Fruit fly (Drosophila melanogaster) whole organism, prepupa: ENCODE results near the gene Pebp1.
A peak's percentile ranks its signal among the peaks of the same experiment; 100 is the strongest.

ENCODE experiments used
- Blimp-1 ChIP-seq: fragments of 200-800 bp; sonication (Bioruptor generic); optimal IDR thresholded peaks from 3 replicates; lab custom pipeline; 2017; ENCODE audit warnings: missing biosample characterization, missing genetic modification characterization, mild to moderate bottlenecking, moderate library complexity, missing genetic modification reagents
- CG10631 ChIP-seq: fragments of 200-800 bp; sonication (Bioruptor generic); optimal IDR thresholded peaks from 2 replicates; lab custom pipeline; 2016; ENCODE audit warnings: missing biosample characterization, missing genetic modification characterization
- CG10669 ChIP-seq: fragments of 200-800 bp; sonication (Bioruptor generic); optimal IDR thresholded peaks from 3 replicates; lab custom pipeline; 2018; ENCODE audit warnings: missing biosample characterization, mild to moderate bottlenecking, missing genetic modification characterization, moderate library complexity
- CG11294 ChIP-seq: fragments of 200-800 bp; sonication (Bioruptor generic); IDR thresholded peaks from 2 replicates; pipeline ENCODE4 v1.3.6; 2022; ENCODE audit warnings: missing biosample characterization, missing genetic modification characterization
- CG11762 ChIP-seq: fragments of 200-800 bp; sonication (Bioruptor generic); optimal IDR thresholded peaks from 3 replicates; lab custom pipeline; 2016; ENCODE audit warnings: missing biosample characterization, missing genetic modification characterization; ENCODE audit not compliant: insufficient read depth
- CG11902 ChIP-seq: fragments of 200-800 bp; sonication (Bioruptor generic); optimal IDR thresholded peaks from 3 replicates; lab custom pipeline; 2016; ENCODE audit warnings: missing biosample characterization, missing genetic modification characterization
- CG15336 ChIP-seq: fragments of 200-800 bp; sonication (Bioruptor generic); IDR thresholded peaks from 2 replicates; pipeline ENCODE4 v1.3.6; 2022; ENCODE audit warnings: missing biosample characterization, missing genetic modification characterization
- CG1621 ChIP-seq: fragments of 200-800 bp; sonication (Bioruptor generic); optimal IDR thresholded peaks from 3 replicates; lab custom pipeline; 2018; ENCODE audit warnings: missing biosample characterization, mild to moderate bottlenecking, missing genetic modification characterization
- CG16779 ChIP-seq: fragments of 200-800 bp; sonication (Bioruptor generic); optimal IDR thresholded peaks from 3 replicates; lab custom pipeline; 2017; ENCODE audit warnings: missing biosample characterization, mild to moderate bottlenecking, missing genetic modification characterization
- CG3032 ChIP-seq: fragments of 200-800 bp; optimal IDR thresholded peaks from 2 replicates; lab custom pipeline; 2019; ENCODE audit warnings: missing biosample characterization, mild to moderate bottlenecking, missing genetic modification characterization, moderate library complexity
- CG31627 ChIP-seq: fragments of 200-800 bp; sonication (Bioruptor generic); optimal IDR thresholded peaks from 3 replicates; lab custom pipeline; 2016; ENCODE audit warnings: missing biosample characterization, missing genetic modification characterization
- CG4318 ChIP-seq: fragments of 200-800 bp; sonication (Bioruptor generic); optimal IDR thresholded peaks from 3 replicates; lab custom pipeline; 2017; ENCODE audit warnings: missing biosample characterization, mild to moderate bottlenecking, missing genetic modification characterization
- CG6163 ChIP-seq: fragments of 200-800 bp; sonication (Bioruptor generic); IDR thresholded peaks from 3 replicates; pipeline ENCODE4 v1.3.6; 2022; ENCODE audit warnings: missing biosample characterization, missing genetic modification characterization
- CG6276 ChIP-seq: fragments of 200-800 bp; sonication (Bioruptor generic); optimal IDR thresholded peaks from 2 replicates; lab custom pipeline; 2017; ENCODE audit warnings: missing biosample characterization, mild to moderate bottlenecking, missing genetic modification characterization
- CG6792 ChIP-seq: fragments of 200-800 bp; sonication (Bioruptor generic); optimal IDR thresholded peaks from 3 replicates; lab custom pipeline; 2016; ENCODE audit warnings: missing biosample characterization, missing genetic modification characterization
- CG6808 ChIP-seq: fragments of 200-800 bp; sonication (Bioruptor generic); optimal IDR thresholded peaks from 3 replicates; lab custom pipeline; 2017; ENCODE audit warnings: missing biosample characterization, missing genetic modification characterization, mild to moderate bottlenecking, moderate library complexity, missing genetic modification reagents
- CG6854 ChIP-seq: fragments of 200-800 bp; sonication (Bioruptor generic); optimal IDR thresholded peaks from 2 replicates; lab custom pipeline; 2017; ENCODE audit warnings: missing biosample characterization, mild to moderate bottlenecking, missing genetic modification characterization
- CG7368 ChIP-seq: fragments of 200-800 bp; sonication (Bioruptor generic); optimal IDR thresholded peaks from 3 replicates; lab custom pipeline; 2016; ENCODE audit warnings: missing biosample characterization, missing genetic modification characterization
- CG8119 ChIP-seq: fragments of 200-800 bp; sonication (Bioruptor generic); IDR thresholded peaks from 3 replicates; pipeline ENCODE4 v1.3.6; 2022; ENCODE audit warnings: missing biosample characterization, missing genetic modification characterization
- CG8632 ChIP-seq: fragments of 200-800 bp; sonication (Bioruptor generic); optimal IDR thresholded peaks from 3 replicates; lab custom pipeline; 2016; ENCODE audit warnings: missing biosample characterization, missing genetic modification characterization
- CG9139 ChIP-seq: fragments of 200-800 bp; sonication (Bioruptor generic); optimal IDR thresholded peaks from 3 replicates; lab custom pipeline; 2017; ENCODE audit warnings: missing biosample characterization, mild to moderate bottlenecking, missing genetic modification characterization
- Eip75B ChIP-seq: fragments of 200-800 bp; sonication (Bioruptor generic); optimal IDR thresholded peaks from 3 replicates; lab custom pipeline; 2016; ENCODE audit warnings: missing biosample characterization, missing genetic modification characterization
- Eip78C ChIP-seq: fragments of 200-800 bp; sonication (Bioruptor generic); peaks from one replicate; lab custom pipeline; 2016; ENCODE audit warnings: missing biosample characterization, missing genetic modification characterization
- Eip93F ChIP-seq: fragments of 200-800 bp; sonication (Bioruptor generic); optimal IDR thresholded peaks from 2 replicates; lab custom pipeline; 2016; ENCODE audit warnings: missing biosample characterization, mild to moderate bottlenecking, missing genetic modification characterization
- Ets21C ChIP-seq: fragments of 200-800 bp; sonication (Bioruptor generic); optimal IDR thresholded peaks from 3 replicates; lab custom pipeline; 2016; ENCODE audit warnings: missing biosample characterization, missing genetic modification characterization
- Ets96B ChIP-seq: fragments of 200-800 bp; optimal IDR thresholded peaks from 2 replicates; lab custom pipeline; 2019; ENCODE audit warnings: missing biosample characterization, mild to moderate bottlenecking, missing genetic modification characterization, moderate library complexity
- Gug ChIP-seq: fragments of 200-800 bp; sonication (Bioruptor generic); IDR thresholded peaks from 2 replicates; pipeline ENCODE4 v1.3.6; 2022; ENCODE audit warnings: missing biosample characterization, missing genetic modification characterization
- Hr38 ChIP-seq: sonication (Bioruptor generic); optimal IDR thresholded peaks from 2 replicates; lab custom pipeline; 2016; ENCODE audit warnings: missing biosample characterization, missing genetic modification characterization
- Hr39 ChIP-seq: fragments of 200-800 bp; sonication (Bioruptor generic); optimal IDR thresholded peaks from 2 replicates; lab custom pipeline; 2016; ENCODE audit warnings: missing biosample characterization, missing genetic modification characterization
- Hr4 ChIP-seq: fragments of 200-800 bp; sonication (Bioruptor generic); optimal IDR thresholded peaks from 3 replicates; lab custom pipeline; 2016; ENCODE audit warnings: missing biosample characterization, missing genetic modification characterization
- Lpt ChIP-seq: fragments of 200-800 bp; sonication (Bioruptor generic); optimal IDR thresholded peaks from 3 replicates; lab custom pipeline; 2016; ENCODE audit warnings: missing biosample characterization, missing genetic modification characterization
- Met ChIP-seq: fragments of 200-800 bp; sonication (Bioruptor generic); optimal IDR thresholded peaks from 3 replicates; lab custom pipeline; 2016; ENCODE audit warnings: missing biosample characterization, missing genetic modification characterization
- OdsH ChIP-seq: fragments of 200-800 bp; sonication (Bioruptor generic); optimal IDR thresholded peaks from 3 replicates; lab custom pipeline; 2016; ENCODE audit warnings: missing biosample characterization, missing genetic modification characterization
- Smox ChIP-seq: fragments of 200-800 bp; sonication (Bioruptor generic); optimal IDR thresholded peaks from 3 replicates; lab custom pipeline; 2016; ENCODE audit warnings: missing biosample characterization, missing genetic modification characterization
- Sox102F ChIP-seq: fragments of 200-800 bp; sonication (Bioruptor generic); optimal IDR thresholded peaks from 2 replicates; lab custom pipeline; 2016; ENCODE audit warnings: missing biosample characterization, mild to moderate bottlenecking, missing genetic modification characterization
- achi ChIP-seq: fragments of 200-800 bp; sonication (Bioruptor generic); optimal IDR thresholded peaks from 3 replicates; lab custom pipeline; 2016; ENCODE audit warnings: missing biosample characterization, missing genetic modification characterization
- acj6 ChIP-seq: fragments of 200-800 bp; sonication (Bioruptor generic); optimal IDR thresholded peaks from 3 replicates; lab custom pipeline; 2016; ENCODE audit warnings: missing biosample characterization, missing genetic modification characterization
- cyc ChIP-seq: fragments of 200-800 bp; sonication (Bioruptor generic); optimal IDR thresholded peaks from 3 replicates; lab custom pipeline; 2016; ENCODE audit warnings: missing biosample characterization, missing genetic modification characterization
- dac ChIP-seq: fragments of 200-800 bp; sonication (Bioruptor generic); optimal IDR thresholded peaks from 2 replicates; lab custom pipeline; 2017; ENCODE audit warnings: missing biosample characterization, mild to moderate bottlenecking, missing genetic modification characterization
- dsx ChIP-seq: fragments of 200-800 bp; optimal IDR thresholded peaks from 3 replicates; lab custom pipeline; 2019; ENCODE audit warnings: missing biosample characterization, mild to moderate bottlenecking, missing genetic modification characterization, moderate library complexity; ENCODE audit not compliant: poor library complexity, severe bottlenecking
- eg ChIP-seq: fragments of 200-800 bp; sonication (Bioruptor generic); IDR thresholded peaks from 3 replicates; pipeline ENCODE4 v1.3.6; 2022; ENCODE audit warnings: missing biosample characterization, missing genetic modification characterization
- esn ChIP-seq: fragments of 200-800 bp; sonication (Bioruptor generic); optimal IDR thresholded peaks from 2 replicates; lab custom pipeline; 2016; ENCODE audit warnings: missing biosample characterization, mild to moderate bottlenecking, missing genetic modification characterization, moderate library complexity
- fd59A ChIP-seq: fragments of 200-800 bp; sonication (Bioruptor generic); optimal IDR thresholded peaks from 2 replicates; lab custom pipeline; 2017; ENCODE audit warnings: missing biosample characterization, mild to moderate bottlenecking, missing genetic modification characterization, missing genetic modification reagents
- fd85E ChIP-seq: fragments of 200-800 bp; sonication (Bioruptor generic); optimal IDR thresholded peaks from 3 replicates; lab custom pipeline; 2016; ENCODE audit warnings: missing biosample characterization, missing genetic modification characterization
- fkh ChIP-seq: fragments of 200-800 bp; sonication (Bioruptor generic); optimal IDR thresholded peaks from 3 replicates; lab custom pipeline; 2017; ENCODE audit warnings: missing biosample characterization, mild to moderate bottlenecking, missing genetic modification characterization, moderate library complexity
- lz ChIP-seq: fragments of 200-800 bp; sonication (Bioruptor generic); optimal IDR thresholded peaks from 3 replicates; lab custom pipeline; 2016; ENCODE audit warnings: missing biosample characterization, missing genetic modification characterization
- net ChIP-seq: fragments of 200-800 bp; sonication (Bioruptor generic); optimal IDR thresholded peaks from 3 replicates; lab custom pipeline; 2016; ENCODE audit warnings: missing biosample characterization, missing genetic modification characterization
- pdm3 ChIP-seq: fragments of 200-800 bp; sonication (Bioruptor generic); optimal IDR thresholded peaks from 3 replicates; lab custom pipeline; 2016; ENCODE audit warnings: missing biosample characterization, missing genetic modification characterization
- salr ChIP-seq, 2 experiments: fragments of 200-800 bp; sonication (Bioruptor generic); optimal IDR thresholded peaks; 3 replicates each; lab custom pipeline; 2016 to 2018; ENCODE audit warnings: missing biosample characterization in 2 of 2, missing genetic modification characterization in 2 of 2, mild to moderate bottlenecking in 1 of 2
- spab ChIP-seq: fragments of 200-800 bp; sonication (Bioruptor generic); optimal IDR thresholded peaks from 2 replicates; lab custom pipeline; 2017; ENCODE audit warnings: missing biosample characterization, mild to moderate bottlenecking, missing genetic modification characterization, missing genetic modification reagents
- ss ChIP-seq, 2 experiments: fragments of 200-800 bp; sonication (Bioruptor generic); optimal IDR thresholded peaks; 2 replicates in 1 of 2; 3 replicates in 1 of 2; lab custom pipeline; 2017 to 2018; ENCODE audit warnings: mild to moderate bottlenecking in 2 of 2, missing biosample characterization in 2 of 2, missing genetic modification characterization in 2 of 2, moderate library complexity in 1 of 2
- svp ChIP-seq: fragments of 200-800 bp; sonication (Bioruptor generic); peaks from one replicate; lab custom pipeline; 2016; ENCODE audit warnings: missing biosample characterization, missing genetic modification characterization
- topi ChIP-seq: fragments of 200-800 bp; sonication (Bioruptor generic); optimal IDR thresholded peaks from 3 replicates; lab custom pipeline; 2016; ENCODE audit warnings: missing biosample characterization, missing genetic modification characterization

The Pebp1 gene

dm6 chr3R:22447874-22448254, 18.0 kb upstream of the Pebp1 start, which contains the start of gene CG34376:
Gene CG34376 (plus strand): TSS chr3R:22448099.
- TF ChIP-seq Ets21C (GFP tag; lab: Kevin White, UChicago): no peak
- no peak for TF ChIP-seq cyc (GFP tag; lab: Kevin White, UChicago)
- TF ChIP-seq topi (GFP tag; lab: Kevin White, UChicago): peak; percentile 0
- no peak for TF ChIP-seq Hr39 (GFP tag; lab: Kevin White, UChicago)
- TF ChIP-seq CG11294 (GFP tag; lab: Robert Waterston, UW): no peak
- no peak for TF ChIP-seq Hr4
- TF ChIP-seq CG8632 (GFP tag; lab: Kevin White, UChicago): no peak
- no peak for TF ChIP-seq Blimp-1 (GFP tag; lab: Kevin White, UChicago)
- TF ChIP-seq Sox102F (GFP tag; lab: Kevin White, UChicago): no peak
- TF ChIP-seq CG1621 (tag; lab: Kevin White, UChicago): peak; percentile 94
- no peak for TF ChIP-seq Smox (GFP tag; lab: Kevin White, UChicago)
- TF ChIP-seq Lpt (GFP tag; lab: Kevin White, UChicago): no peak
- TF ChIP-seq salr (GFP tag; optimal IDR thresholded peaks at IDR 0.05; lab: Kevin White, UChicago): peak in 1 of 2 experiments; percentile 55
- TF ChIP-seq CG16779 (tag; lab: Kevin White, UChicago): no peak
- TF ChIP-seq fd85E: no peak
- TF ChIP-seq CG15336 (GFP tag; lab: Robert Waterston, UW): no peak
- TF ChIP-seq Eip75B (GFP tag; lab: Kevin White, UChicago): no peak
- TF ChIP-seq dsx (GFP tag; lab: Kevin White, UChicago): no peak
- TF ChIP-seq CG4318: peak; percentile 27
- TF ChIP-seq Gug: peak; percentile 51
- TF ChIP-seq CG8119 (GFP tag; lab: Robert Waterston, UW): peak; percentile 73; the same call in 1 of the 3 replicates
- no peak for TF ChIP-seq lz (GFP tag; lab: Kevin White, UChicago)
- TF ChIP-seq Met: peak; percentile 5
- peak; percentile 83 for TF ChIP-seq eg (GFP tag; lab: Robert Waterston, UW)
- no peak for TF ChIP-seq CG6808 (GFP tag; lab: Kevin White, UChicago)
- TF ChIP-seq Ets96B (tag; lab: Kevin White, UChicago): no peak
- no peak for TF ChIP-seq CG10669 (GFP tag; lab: Kevin White, UChicago)
- no peak for TF ChIP-seq Hr38 (GFP tag; lab: Kevin White, UChicago)
- no peak for TF ChIP-seq CG31627 (GFP tag; lab: Kevin White, UChicago)
- TF ChIP-seq CG9139 (GFP tag; lab: Kevin White, UChicago): peak; percentile 18
- no peak for TF ChIP-seq CG11902 (GFP tag; lab: Kevin White, UChicago)
- no peak for TF ChIP-seq CG7368 (GFP tag; lab: Kevin White, UChicago)
- no peak for TF ChIP-seq CG11762 (GFP tag; lab: Kevin White, UChicago)
- TF ChIP-seq fkh (GFP tag; lab: Kevin White, UChicago): peak; percentile 100
- no peak for TF ChIP-seq Eip78C (GFP tag; lab: Kevin White, UChicago)
- no peak for TF ChIP-seq spab
- TF ChIP-seq OdsH (GFP tag; lab: Kevin White, UChicago): no peak
- TF ChIP-seq CG6276 (GFP tag; lab: Kevin White, UChicago): no peak
- TF ChIP-seq CG6854: peak; percentile 63
- no peak for TF ChIP-seq dac (GFP tag; lab: Kevin White, UChicago)
- TF ChIP-seq Eip93F: no peak
- no peak for TF ChIP-seq ss (GFP tag; optimal IDR thresholded peaks at IDR 0.05; lab: Kevin White, UChicago)
- TF ChIP-seq CG6163: peak; percentile 74
- no peak for TF ChIP-seq pdm3 (GFP tag; lab: Kevin White, UChicago)
- TF ChIP-seq CG6792 (GFP tag; lab: Kevin White, UChicago): no peak
- TF ChIP-seq CG10631 (GFP tag; lab: Kevin White, UChicago): peak; percentile 25
- TF ChIP-seq CG3032: peak; percentile 6
- no peak for TF ChIP-seq esn (GFP tag; lab: Kevin White, UChicago)
- TF ChIP-seq fd59A (GFP tag; lab: Kevin White, UChicago): no peak
- TF ChIP-seq svp (GFP tag; lab: Kevin White, UChicago): peak; percentile 54
- TF ChIP-seq acj6 (GFP tag; lab: Kevin White, UChicago): no peak
- peak; percentile 24 for TF ChIP-seq achi (GFP tag; lab: Kevin White, UChicago)
- peak; percentile 46 for TF ChIP-seq net
